Worm (Caenorhabditis elegans): ENCODE measurements around the gene col-115.

- no peak for TF ChIP-seq zag-1 (tag; optimal IDR thresholded peaks at IDR 0.05)
- TF ChIP-seq elt-3 (tag; optimal IDR thresholded peaks at IDR 0.05) = no peak
- no peak for TF ChIP-seq nhr-12 (tag; optimal IDR thresholded peaks at IDR 0.05)
- no peak for TF ChIP-seq lsy-2 (tag; optimal IDR thresholded peaks at IDR 0.05)
- TF ChIP-seq ceh-8 (GFP tag; optimal IDR thresholded peaks at IDR 0.05) = no peak
- no peak for TF ChIP-seq ztf-4 (tag; optimal IDR thresholded peaks at IDR 0.05)
- no peak for TF ChIP-seq elt-2 (tag; optimal IDR thresholded peaks at IDR 0.05)
- TF ChIP-seq unc-62 (GFP tag; optimal IDR thresholded peaks at IDR 0.05) = no peak
- TF ChIP-seq mdl-1 (tag; optimal IDR thresholded peaks at IDR 0.05) = no peak
- TF ChIP-seq nhr-76 (tag; optimal IDR thresholded peaks at IDR 0.05) = no peak
- no peak for TF ChIP-seq hlh-4 (tag; optimal IDR thresholded peaks at IDR 0.05)
- no peak for TF ChIP-seq lir-3 (tag; optimal IDR thresholded peaks at IDR 0.05; ENCODE audit: poor library complexity)
These were observed 28.2 kb downstream of the col-115 start, which contains the start of gene elpc-4 for ce11 chrIV:8016694-8017093.
